Fruit fly (Drosophila melanogaster) whole organism, embryonic: Measurements from ENCODE around the gene CG33307.

ENCODE experiments used
- Atf6 ChIP-seq: fragments of 200-800 bp; sonication (Bioruptor generic); IDR thresholded peaks from 2 replicates; pipeline ENCODE4 v1.3.6; 2022; ENCODE audit warnings: missing biosample characterization, missing genetic modification characterization
- psq ChIP-seq: fragments of 200-800 bp; sonication (Bioruptor generic); optimal IDR thresholded peaks from 2 replicates; lab custom pipeline; 2017; ENCODE audit warnings: missing biosample characterization, missing genetic modification characterization

- no peak for TF ChIP-seq psq
- TF ChIP-seq Atf6 (GFP tag; lab: Robert Waterston, UW): no peak
These were observed 20.4 kb downstream of the CG33307 start, which contains the start of gene b for dm6 chr2L:13820948-13821347.
